Comparison of ENCODE assay signal across 7 worm cellular contexts in genomic region chrIV:10180133-10180749, ce11.
TF ChIP-seq lines count a peak whose summit lies in the region.

Gene gta-1 (plus strand): TSS chrIV:10180660.

TF ChIP-seq in whole organism, L1 larva, 84 proteins besides CTCF, POLR2A, EP300 and RAD21 (continues in another document):
- TF ChIP-seq jun-1 (tag; optimal IDR thresholded peaks at IDR 0.05; lab: Kevin White, UChicago) (no peak), lin-14 (GFP tag; optimal IDR thresholded peaks at IDR 0.05; lab: Kevin White, UChicago) (peak; percentile 74), zip-4 (GFP tag; optimal IDR thresholded peaks at IDR 0.05; lab: Kevin White, UChicago) (no peak), nhr-28 (tag; optimal IDR thresholded peaks at IDR 0.05; lab: Kevin White, UChicago) (no peak), pag-3 (tag; optimal IDR thresholded peaks at IDR 0.05; lab: Kevin White, UChicago; ENCODE audit: borderline replicate concordance, insufficient read depth) (no peak), ceh-90 (tag; optimal IDR thresholded peaks at IDR 0.05; lab: Kevin White, UChicago) (no peak), pqm-1 (tag; optimal IDR thresholded peaks at IDR 0.05; lab: Kevin White, UChicago) (no peak), vab-15 (tag; optimal IDR thresholded peaks at IDR 0.05; lab: Kevin White, UChicago) (no peak), nhr-85 (tag; lab: Kevin White, UChicago) (no peak), elt-2 (tag; optimal IDR thresholded peaks at IDR 0.05; lab: Kevin White, UChicago) (no peak), efl-1 (optimal IDR thresholded peaks at IDR 0.05; lab: Kevin White, UChicago) (peak in 1 of 2 experiments; percentile 18), efl-1 (GFP tag; optimal IDR thresholded peaks at IDR 0.05 in 1 of 2; lab: Kevin White, UChicago) (peak; percentile 28 to 89), nhr-84 (tag; optimal IDR thresholded peaks at IDR 0.05; lab: Kevin White, UChicago) (no peak)

TF ChIP-seq in whole organism, L2 larva, 48 proteins besides CTCF, POLR2A, EP300 and RAD21 (continues in another document):
- TF ChIP-seq elt-3 (tag; optimal IDR thresholded peaks at IDR 0.05; lab: Kevin White, UChicago) (no peak), lin-39 (tag; optimal IDR thresholded peaks at IDR 0.05; lab: Kevin White, UChicago) (no peak), nhr-129 (tag; optimal IDR thresholded peaks at IDR 0.05; lab: Kevin White, UChicago) (peak; percentile 71), egl-27 (tag; optimal IDR thresholded peaks at IDR 0.05; lab: Kevin White, UChicago) (no peak), nhr-12 (tag; optimal IDR thresholded peaks at IDR 0.05; lab: Kevin White, UChicago) (no peak), ztf-11 (tag; optimal IDR thresholded peaks at IDR 0.05; lab: Kevin White, UChicago) (no peak), lsy-2 (tag; optimal IDR thresholded peaks at IDR 0.05; lab: Kevin White, UChicago) (peak in 1 of 2 experiments; percentile 34), ZK546.5 (tag; optimal IDR thresholded peaks at IDR 0.05; lab: Kevin White, UChicago) (no peak), unc-55 (GFP tag; optimal IDR thresholded peaks at IDR 0.05; lab: Kevin White, UChicago) (peak; percentile 65), mdl-1 (tag; optimal IDR thresholded peaks at IDR 0.05; lab: Kevin White, UChicago) (no peak), snpc-4 (tag; optimal IDR thresholded peaks at IDR 0.05; lab: Kevin White, UChicago) (no peak), ztf-1 (GFP tag; conservative IDR thresholded peaks at IDR 0.05; lab: Robert Waterston, UW) (no peak), sma-3 (GFP tag; optimal IDR thresholded peaks at IDR 0.05; lab: Kevin White, UChicago) (no peak), sem-4 (tag; optimal IDR thresholded peaks at IDR 0.05; lab: Kevin White, UChicago) (no peak)

TF ChIP-seq in whole organism, L3 larva, 47 proteins besides CTCF, POLR2A, EP300 and RAD21:
- TF ChIP-seq ceh-16 (tag; optimal IDR thresholded peaks at IDR 0.05; lab: Kevin White, UChicago) (no peak), ceh-28 (tag; optimal IDR thresholded peaks at IDR 0.05; lab: Kevin White, UChicago) (peak; percentile 14), nfya-1 (tag; optimal IDR thresholded peaks at IDR 0.05; lab: Kevin White, UChicago; ENCODE audit: insufficient read depth) (peak; percentile 37), hmg-11 (tag; optimal IDR thresholded peaks at IDR 0.05; lab: Kevin White, UChicago) (peak; percentile 18), egl-5 (tag; optimal IDR thresholded peaks at IDR 0.05; lab: Kevin White, UChicago) (peak; percentile 52), jun-1 (tag; optimal IDR thresholded peaks at IDR 0.05; lab: Kevin White, UChicago) (no peak)

TF ChIP-seq in whole organism, L4 larva, 104 proteins besides CTCF, POLR2A, EP300 and RAD21 (continues in another document):
- TF ChIP-seq ztf-7 (tag; optimal IDR thresholded peaks at IDR 0.05; lab: Kevin White, UChicago) = no peak
- TF ChIP-seq lin-13 (GFP tag; optimal IDR thresholded peaks at IDR 0.05; lab: Kevin White, UChicago) = no peak
- TF ChIP-seq ZK337.2 (GFP tag; IDR thresholded peaks at IDR 0.05; lab: Robert Waterston, UW) = no peak
- TF ChIP-seq snpc-4 (tag; optimal IDR thresholded peaks at IDR 0.05; lab: Kevin White, UChicago) = no peak
- TF ChIP-seq dmd-8 (GFP tag; IDR thresholded peaks at IDR 0.05; lab: Robert Waterston, UW) = no peak
- TF ChIP-seq fkh-10 (GFP tag; optimal IDR thresholded peaks at IDR 0.05; lab: Kevin White, UChicago) = peak; percentile 16
- TF ChIP-seq lsy-2 (tag; optimal IDR thresholded peaks at IDR 0.05; lab: Kevin White, UChicago) = peak in 1 of 2 experiments; percentile 25
- no peak for TF ChIP-seq rbr-2 (tag; optimal IDR thresholded peaks at IDR 0.05; lab: Kevin White, UChicago)
- TF ChIP-seq set-16 (GFP tag; IDR thresholded peaks at IDR 0.05; lab: Robert Waterston, UW) = no peak
- TF ChIP-seq mdt-29 (GFP tag; IDR thresholded peaks at IDR 0.05; lab: Robert Waterston, UW) = no peak
- peak; percentile 44 for TF ChIP-seq zip-2 (tag; optimal IDR thresholded peaks at IDR 0.05; lab: Kevin White, UChicago)
- no peak for TF ChIP-seq egl-43 (GFP tag; IDR thresholded peaks at IDR 0.05; lab: Robert Waterston, UW)
- no peak for TF ChIP-seq zag-1 (tag; optimal IDR thresholded peaks at IDR 0.05; lab: Kevin White, UChicago)
- TF ChIP-seq ama-1 (optimal IDR thresholded peaks at IDR 0.05; lab: Kevin White, UChicago) = peak; percentile 66
- TF ChIP-seq zfp-2 (tag; optimal IDR thresholded peaks at IDR 0.05; lab: Kevin White, UChicago) = no peak
- no peak for TF ChIP-seq mxl-3 (GFP tag; optimal IDR thresholded peaks at IDR 0.05; lab: Kevin White, UChicago)
- no peak for TF ChIP-seq Y75B8A.6 (GFP tag; IDR thresholded peaks at IDR 0.05; lab: Robert Waterston, UW)

TF ChIP-seq in whole organism, late embryonic, 69 proteins besides CTCF, POLR2A, EP300 and RAD21:
- no peak for TF ChIP-seq C38D4.7 (GFP tag; optimal IDR thresholded peaks at IDR 0.05; lab: Kevin White, UChicago)
- no peak for TF ChIP-seq unc-86 (tag; optimal IDR thresholded peaks at IDR 0.05; lab: Kevin White, UChicago)
- no peak for TF ChIP-seq nhr-11 (tag; optimal IDR thresholded peaks at IDR 0.05; lab: Kevin White, UChicago)
- peak; percentile 70 for TF ChIP-seq unc-55 (GFP tag; optimal IDR thresholded peaks at IDR 0.05; lab: Kevin White, UChicago)
- peak; percentile 83 for TF ChIP-seq hlh-30 (tag; optimal IDR thresholded peaks at IDR 0.05; lab: Kevin White, UChicago; ENCODE audit: insufficient read depth)
- no peak for TF ChIP-seq sdc-2 (tag; optimal IDR thresholded peaks at IDR 0.05; lab: Kevin White, UChicago)
- no peak for TF ChIP-seq che-1 (tag; optimal IDR thresholded peaks at IDR 0.05; lab: Kevin White, UChicago)
- TF ChIP-seq hlh-6 (tag; optimal IDR thresholded peaks at IDR 0.05; lab: Kevin White, UChicago) = no peak

TF ChIP-seq in whole organism, mixed stage, embryonic, 35 proteins besides CTCF, POLR2A, EP300 and RAD21:
- TF ChIP-seq unc-120 (tag; optimal IDR thresholded peaks at IDR 0.05; lab: Kevin White, UChicago; ENCODE audit: poor library complexity, severe bottlenecking) = peak; percentile 42
- no peak for TF ChIP-seq flh-1 (GFP tag; optimal IDR thresholded peaks at IDR 0.05; lab: Kevin White, UChicago)
- TF ChIP-seq snpc-4 (tag; optimal IDR thresholded peaks at IDR 0.05; lab: Kevin White, UChicago) = no peak
- peak; percentile 44 for TF ChIP-seq unc-62 (GFP tag; optimal IDR thresholded peaks at IDR 0.05; lab: Kevin White, UChicago)
- no peak for TF ChIP-seq elt-1 (tag; optimal IDR thresholded peaks at IDR 0.05; lab: Kevin White, UChicago; ENCODE audit: borderline replicate concordance, insufficient read depth)
- no peak for TF ChIP-seq cnd-1 (tag; optimal IDR thresholded peaks at IDR 0.05; lab: Kevin White, UChicago)
- no peak for TF ChIP-seq pha-4 (tag; optimal IDR thresholded peaks at IDR 0.05; lab: Kevin White, UChicago)
- no peak for TF ChIP-seq drap-1 (GFP tag; optimal IDR thresholded peaks at IDR 0.05; lab: Kevin White, UChicago)
- no peak for TF ChIP-seq mls-2 (tag; optimal IDR thresholded peaks at IDR 0.05; lab: Kevin White, UChicago)
- peak; percentile 35 for TF ChIP-seq ces-1 (GFP tag; optimal IDR thresholded peaks at IDR 0.05; lab: Kevin White, UChicago)
- TF ChIP-seq lin-13 (tag; optimal IDR thresholded peaks at IDR 0.05; lab: Kevin White, UChicago) = no peak
- no peak for TF ChIP-seq zip-8 (tag; optimal IDR thresholded peaks at IDR 0.05; lab: Kevin White, UChicago)
- TF ChIP-seq mep-1 (tag; optimal IDR thresholded peaks at IDR 0.05; lab: Kevin White, UChicago) = no peak
- no peak for TF ChIP-seq M03D4.4 (tag; optimal IDR thresholded peaks at IDR 0.05; lab: Kevin White, UChicago)
- no peak for TF ChIP-seq nhr-28 (tag; optimal IDR thresholded peaks at IDR 0.05; lab: Kevin White, UChicago)
- no peak for TF ChIP-seq ztf-11 (tag; optimal IDR thresholded peaks at IDR 0.05; lab: Kevin White, UChicago)
- no peak for TF ChIP-seq sptf-1 (tag; optimal IDR thresholded peaks at IDR 0.05; lab: Kevin White, UChicago)
- no peak for TF ChIP-seq ceh-83 (GFP tag; optimal IDR thresholded peaks at IDR 0.05; lab: Kevin White, UChicago)
- peak; percentile 98 for TF ChIP-seq hlh-1 (tag; optimal IDR thresholded peaks at IDR 0.05; lab: Kevin White, UChicago)
- no peak for TF ChIP-seq nhr-2 (tag; optimal IDR thresholded peaks at IDR 0.05; lab: Kevin White, UChicago)
- TF ChIP-seq unc-39 (tag; optimal IDR thresholded peaks at IDR 0.05; lab: Kevin White, UChicago) = no peak

TF ChIP-seq in whole organism, young adult, 124 proteins besides CTCF, POLR2A, EP300 and RAD21:
- TF ChIP-seq ama-1 (optimal IDR thresholded peaks at IDR 0.05; lab: Kevin White, UChicago) (peak; percentile 50), ama-1 (GFP tag; optimal IDR thresholded peaks at IDR 0.05; lab: Kevin White, UChicago) (no peak), ceh-58 (GFP tag; IDR thresholded peaks at IDR 0.05; lab: Robert Waterston, UW) (no peak), lin-40 (tag; optimal IDR thresholded peaks at IDR 0.05; lab: Kevin White, UChicago) (no peak), cebp-1 (GFP tag; IDR thresholded peaks at IDR 0.05; lab: Robert Waterston, UW) (no peak), cebp-1 (tag; optimal IDR thresholded peaks at IDR 0.05; lab: Kevin White, UChicago) (peak; percentile 15)
